Worm (Caenorhabditis elegans) whole organism, mixed stage, embryonic: ENCODE measurements around the gene mmcm-1.
A peak's percentile ranks its signal among the peaks of the same experiment; 100 is the strongest.

Experiments
- cnd-1 ChIP-seq: fragments of 200-800 bp; sonication (Bioruptor generic); optimal IDR thresholded peaks from 2 replicates; lab custom pipeline; 2018; ENCODE audit warnings: mild to moderate bottlenecking, missing genetic modification characterization, missing compliant biosample characterization
- elt-3 ChIP-seq: fragments of 150-350 bp; optimal IDR thresholded peaks from 2 replicates; lab custom pipeline; 2014; ENCODE audit warnings: missing biosample characterization, missing genetic modification characterization
- lin-13 ChIP-seq: fragments of 150-350 bp; optimal IDR thresholded peaks from 2 replicates; lab custom pipeline; 2014; ENCODE audit warnings: missing biosample characterization, missing genetic modification characterization
- nhr-12 ChIP-seq: fragments of 150-350 bp; optimal IDR thresholded peaks from 2 replicates; lab custom pipeline; 2014; ENCODE audit warnings: missing biosample characterization, missing genetic modification characterization
- nhr-76 ChIP-seq: sonication (generic microtip); optimal IDR thresholded peaks from 2 replicates; lab custom pipeline; 2017; ENCODE audit warnings: missing biosample characterization, missing genetic modification characterization
- pha-4 ChIP-seq: fragments of 150-350 bp; optimal IDR thresholded peaks from 2 replicates; lab custom pipeline; 2018; ENCODE audit warnings: missing biosample characterization, missing genetic modification reagents, missing genetic modification characterization
- unc-62 ChIP-seq: fragments of 150-350 bp; optimal IDR thresholded peaks from 2 replicates; lab custom pipeline; 2014; ENCODE audit warnings: missing biosample characterization, missing genetic modification reagents, missing genetic modification characterization
- ztf-11 ChIP-seq: fragments of 150-350 bp; optimal IDR thresholded peaks from 2 replicates; lab custom pipeline; 2014; ENCODE audit warnings: missing biosample characterization, missing genetic modification characterization

DNA sequence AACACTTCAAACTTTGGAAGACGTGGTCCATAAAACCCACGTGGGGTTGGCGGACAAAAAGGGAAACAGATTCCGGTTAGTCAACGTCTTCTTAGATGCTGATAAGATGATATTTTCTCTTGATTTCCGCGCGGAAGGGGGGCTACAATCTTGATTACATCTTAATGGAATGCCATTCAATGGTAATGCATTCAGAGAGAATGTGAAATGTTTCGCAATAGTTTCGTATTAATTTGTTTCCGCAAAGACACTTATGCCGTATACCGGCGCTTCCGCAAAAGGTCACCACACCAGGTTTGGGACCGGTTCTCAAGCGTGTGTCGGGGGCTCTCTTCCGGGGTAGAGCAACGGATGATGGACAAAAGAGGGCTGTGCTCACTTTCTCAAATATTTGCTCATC, 33.0 kb downstream of the mmcm-1 start:
- TF ChIP-seq unc-62 (no peak), ztf-11 (tag; lab: Kevin White, UChicago) (no peak), nhr-12 (no peak), nhr-76 (tag; lab: Kevin White, UChicago) (no peak), pha-4 (tag; lab: Kevin White, UChicago) (no peak), lin-13 (no peak), cnd-1 (no peak), elt-3 (peak; percentile 68)
